Worm (Caenorhabditis elegans): ENCODE data around the gene C39E9.7.

- no peak for TF ChIP-seq unc-130 (GFP tag; optimal IDR thresholded peaks at IDR 0.05)
- TF ChIP-seq F37B4.10 (GFP tag; IDR thresholded peaks at IDR 0.05): no peak
- TF ChIP-seq dpl-1 (GFP tag; optimal IDR thresholded peaks at IDR 0.05): no peak
- TF ChIP-seq dox-1 (GFP tag; IDR thresholded peaks at IDR 0.05): no peak
- TF ChIP-seq K11D2.4 (GFP tag; IDR thresholded peaks at IDR 0.05): no peak
- no peak for TF ChIP-seq snpc-4 (GFP tag; optimal IDR thresholded peaks at IDR 0.05)
- no peak for TF ChIP-seq snpc-4 (tag; optimal IDR thresholded peaks at IDR 0.05)
- TF ChIP-seq tbp1 (GFP tag; optimal IDR thresholded peaks at IDR 0.05): no peak
- TF ChIP-seq ekl-4 (GFP tag; IDR thresholded peaks at IDR 0.05): no peak
- no peak for TF ChIP-seq F33H1.4 (GFP tag; IDR thresholded peaks at IDR 0.05)
- TF ChIP-seq ets-4 (GFP tag; optimal IDR thresholded peaks at IDR 0.05): no peak
These were observed 50.6 kb downstream of the C39E9.7 start for ce11 chrIV:13025853-13026343.
